Worm (Caenorhabditis elegans): ENCODE results near the gene phat-7.

- TF ChIP-seq nhr-12 (tag; optimal IDR thresholded peaks at IDR 0.05) (no peak), eor-1 (tag; optimal IDR thresholded peaks at IDR 0.05) (no peak), elt-3 (tag; optimal IDR thresholded peaks at IDR 0.05) (no peak), ceh-9 (tag; optimal IDR thresholded peaks at IDR 0.05) (no peak)
These were observed 1.3 kb downstream of the phat-7 start, which contains the start of gene srh-169 for ce11 chrV:4047541-4047940.
